Worm (Caenorhabditis elegans) whole organism, L4 larva: Measurements from ENCODE around the gene mff-1.

ENCODE experiments used
- F49E8.2 ChIP-seq: sonication (generic microtip); optimal IDR thresholded peaks from 2 replicates; lab custom pipeline; 2016; ENCODE audit warnings: missing compliant biosample characterization, mild to moderate bottlenecking, missing genetic modification characterization, borderline replicate concordance
- Y105C5A.15 ChIP-seq: fragments of 200-800 bp; sonication (Bioruptor generic); IDR thresholded peaks from 2 replicates; pipeline ENCODE4 v1.3.6; 2022; ENCODE audit warnings: missing genetic modification characterization, missing compliant biosample characterization
- ceh-82 ChIP-seq: sonication (generic microtip); optimal IDR thresholded peaks from 2 replicates; lab custom pipeline; 2017; ENCODE audit warnings: missing biosample characterization, missing genetic modification characterization
- daf-8 ChIP-seq: fragments of 200-800 bp; sonication (Bioruptor generic); IDR thresholded peaks from 2 replicates; pipeline ENCODE4 v1.3.6; 2022; ENCODE audit warnings: missing genetic modification characterization, missing compliant biosample characterization

DNA sequence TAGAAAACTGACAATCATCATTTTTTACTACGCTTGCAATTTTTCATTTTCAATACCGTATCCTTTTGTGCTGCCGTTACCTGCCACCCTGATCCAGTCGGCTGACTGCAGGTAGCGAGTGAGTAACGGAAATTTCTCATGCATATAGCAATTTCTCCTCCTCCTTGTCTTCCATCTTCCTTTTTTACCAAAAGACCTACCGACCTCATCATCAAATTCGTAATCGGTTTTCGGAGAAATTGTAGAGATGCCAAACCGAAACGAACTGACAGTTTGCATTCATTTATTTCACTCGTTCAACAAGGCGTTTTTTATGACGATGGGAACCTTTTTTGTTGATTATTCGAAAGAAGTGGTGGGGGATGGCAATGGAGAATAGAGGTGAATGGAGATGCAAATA, 29.3 kb upstream of the mff-1 start:
- TF ChIP-seq F49E8.2 (tag; lab: Kevin White, UChicago) (no peak), ceh-82 (tag; lab: Kevin White, UChicago) (no peak), daf-8 (GFP tag; lab: Robert Waterston, UW) (no peak), Y105C5A.15 (GFP tag; lab: Robert Waterston, UW) (no peak)
